Worm (Caenorhabditis elegans) whole organism, young adult: ENCODE results near the gene nhr-115.

ENCODE experiments used
- B0261.1 ChIP-seq: sonication (generic microtip); optimal IDR thresholded peaks from 2 replicates; lab custom pipeline; 2016; ENCODE audit warnings: mild to moderate bottlenecking, missing genetic modification characterization, moderate library complexity, missing compliant biosample characterization
- F10E7.11 ChIP-seq: sonication (generic microtip); optimal IDR thresholded peaks from 2 replicates; lab custom pipeline; 2017; ENCODE audit warnings: mild to moderate bottlenecking, missing genetic modification characterization, moderate library complexity, missing compliant biosample characterization
- F49E8.2 ChIP-seq: sonication (generic microtip); optimal IDR thresholded peaks from 3 replicates; lab custom pipeline; 2017; ENCODE audit warnings: missing genetic modification characterization, mild to moderate bottlenecking, missing compliant biosample characterization, antibody characterized with exemption, moderate library complexity; ENCODE audit not compliant: insufficient read depth
- Y53F4B.3 ChIP-seq: fragments of 200-800 bp; sonication (Bioruptor generic); IDR thresholded peaks from 2 replicates; pipeline ENCODE4 v1.3.6; 2022; ENCODE audit warnings: missing genetic modification reagents, missing genetic modification characterization, missing compliant biosample characterization
- Y79H2A.3 ChIP-seq: fragments of 200-800 bp; sonication (Bioruptor generic); conservative IDR thresholded peaks from 2 replicates; pipeline ENCODE4 v1.3.6; 2022; ENCODE audit warnings: missing genetic modification reagents, missing genetic modification characterization, missing compliant biosample characterization
- ama-1 ChIP-seq, 3 experiments: fragments of 150-350 bp in 1 of 3; sonication (generic microtip) in 2 of 3; optimal IDR thresholded peaks; 2 replicates each; lab custom pipeline; 2014 to 2018; ENCODE audit warnings: missing biosample characterization in 2 of 3, missing genetic modification characterization in 2 of 3, missing genetic modification reagents in 2 of 3
- aptf-2 ChIP-seq: fragments of 200-800 bp; sonication (Bioruptor generic); conservative IDR thresholded peaks from 2 replicates; pipeline ENCODE4 v1.3.6; 2022; ENCODE audit warnings: missing genetic modification reagents, missing genetic modification characterization, missing compliant biosample characterization
- attf-3 ChIP-seq: fragments of 200-800 bp; sonication (Bioruptor generic); conservative IDR thresholded peaks from 2 replicates; pipeline ENCODE4 v1.3.6; 2022; ENCODE audit warnings: missing genetic modification reagents, missing genetic modification characterization, missing compliant biosample characterization
- attf-5 ChIP-seq: fragments of 200-800 bp; sonication (Bioruptor generic); optimal IDR thresholded peaks from 2 replicates; lab custom pipeline; 2018; ENCODE audit warnings: mild to moderate bottlenecking, missing genetic modification characterization, missing compliant biosample characterization
- ccch-3 ChIP-seq: fragments of 200-800 bp; sonication (Bioruptor generic); optimal IDR thresholded peaks from 2 replicates; lab custom pipeline; 2018; ENCODE audit warnings: mild to moderate bottlenecking, missing genetic modification characterization, missing compliant biosample characterization
- cebp-1 ChIP-seq, 2 experiments: fragments of 200-800 bp in 1 of 2; sonication (Bioruptor generic) in 1 of 2; sonication (generic microtip) in 1 of 2; IDR thresholded peaks in 1 of 2; optimal IDR thresholded peaks in 1 of 2; 2 replicates each; pipeline versions ENCODE4 v1.3.6 to Lab custom; 2017 to 2022; ENCODE audit warnings: missing compliant biosample characterization in 2 of 2, missing genetic modification characterization in 2 of 2, mild to moderate bottlenecking in 1 of 2, missing genetic modification reagents in 1 of 2, moderate library complexity in 1 of 2
- die-1 ChIP-seq: sonication (generic microtip); optimal IDR thresholded peaks from 2 replicates; lab custom pipeline; 2016; ENCODE audit warnings: missing genotype, mild to moderate bottlenecking, missing genetic modification characterization, missing compliant biosample characterization
- efl-1 ChIP-seq: fragments of 150-350 bp; optimal IDR thresholded peaks from 2 replicates; lab custom pipeline; 2014; ENCODE audit warnings: missing biosample characterization, missing genetic modification reagents, missing genetic modification characterization
- egrh-3 ChIP-seq: fragments of 200-800 bp; sonication (Bioruptor generic); IDR thresholded peaks from 2 replicates; pipeline ENCODE4 v1.3.6; 2022; ENCODE audit warnings: missing genetic modification reagents, missing genetic modification characterization, missing compliant biosample characterization
- hmg-1.2 ChIP-seq: fragments of 200-800 bp; sonication (Bioruptor generic); IDR thresholded peaks from 2 replicates; pipeline ENCODE4 v1.3.6; 2022; ENCODE audit warnings: missing genetic modification reagents, missing genetic modification characterization, missing compliant biosample characterization
- hmg-20 ChIP-seq: fragments of 200-800 bp; sonication (Bioruptor generic); IDR thresholded peaks from 2 replicates; pipeline ENCODE4 v1.3.6; 2022; ENCODE audit warnings: missing genetic modification reagents, missing genetic modification characterization, missing compliant biosample characterization
- lin-26 ChIP-seq: fragments of 200-800 bp; sonication (Bioruptor generic); IDR thresholded peaks from 2 replicates; pipeline ENCODE4 v1.3.6; 2022; ENCODE audit warnings: missing genetic modification reagents, missing genetic modification characterization, missing compliant biosample characterization
- lin-35 ChIP-seq, 3 experiments: fragments of 150-350 bp in 2 of 3; sonication (generic microtip) in 1 of 3; optimal IDR thresholded peaks; 2 replicates each; lab custom pipeline; 2014 to 2018; ENCODE audit warnings: missing biosample characterization in 3 of 3, missing genetic modification characterization in 3 of 3, missing genetic modification reagents in 3 of 3
- lin-54 ChIP-seq: fragments of 200-800 bp; sonication (Bioruptor generic); optimal IDR thresholded peaks from 2 replicates; lab custom pipeline; 2018; ENCODE audit warnings: mild to moderate bottlenecking, missing genetic modification characterization, missing compliant biosample characterization
- lir-1 ChIP-seq: fragments of 200-800 bp; sonication (Bioruptor generic); conservative IDR thresholded peaks from 2 replicates; pipeline ENCODE4 v1.3.6; 2022; ENCODE audit warnings: missing genetic modification reagents, missing genetic modification characterization, missing compliant biosample characterization
- mel-28 ChIP-seq: sonication (generic microtip); optimal IDR thresholded peaks from 2 replicates; lab custom pipeline; 2016; ENCODE audit warnings: borderline replicate concordance, mild to moderate bottlenecking, missing genetic modification characterization, missing compliant biosample characterization
- nfyb-1 ChIP-seq: fragments of 200-800 bp; sonication (Bioruptor generic); IDR thresholded peaks from 2 replicates; pipeline ENCODE4 v1.3.6; 2022; ENCODE audit warnings: missing genetic modification reagents, missing genetic modification characterization, missing compliant biosample characterization
- nhr-27 ChIP-seq: fragments of 200-800 bp; sonication (Bioruptor generic); optimal IDR thresholded peaks from 2 replicates; lab custom pipeline; 2018; ENCODE audit warnings: mild to moderate bottlenecking, missing genetic modification characterization, moderate library complexity, missing compliant biosample characterization
- nhr-80 ChIP-seq: sonication (generic microtip); optimal IDR thresholded peaks from 2 replicates; lab custom pipeline; 2016; ENCODE audit warnings: missing genetic modification characterization, missing compliant biosample characterization
- rec-8 ChIP-seq, 2 experiments: sonication (generic microtip); optimal IDR thresholded peaks; 2 replicates each; lab custom pipeline; 2016; ENCODE audit warnings: mild to moderate bottlenecking in 2 of 2, missing genetic modification characterization in 2 of 2, missing genetic modification reagents in 2 of 2, missing genotype in 2 of 2, missing biosample characterization in 1 of 2, missing compliant biosample characterization in 1 of 2, moderate library complexity in 1 of 2
- snpc-1.1 ChIP-seq: sonication (generic microtip); optimal IDR thresholded peaks from 2 replicates; lab custom pipeline; 2017; ENCODE audit warnings: missing genetic modification characterization, mild to moderate bottlenecking, missing compliant biosample characterization, antibody characterized with exemption, moderate library complexity, missing genotype, missing genetic modification reagents; ENCODE audit not compliant: insufficient read depth
- snpc-1.3 ChIP-seq: sonication (generic microtip); optimal IDR thresholded peaks from 2 replicates; lab custom pipeline; 2017; ENCODE audit warnings: missing genetic modification characterization, mild to moderate bottlenecking, missing compliant biosample characterization, antibody characterized with exemption, moderate library complexity, missing genotype, missing genetic modification reagents; ENCODE audit not compliant: insufficient read depth
- xnd-1 ChIP-seq: sonication (generic microtip); optimal IDR thresholded peaks from 2 replicates; lab custom pipeline; 2016; ENCODE audit warnings: missing genotype, missing genetic modification reagents, missing genetic modification characterization, missing compliant biosample characterization
- zfh-2 ChIP-seq: fragments of 200-800 bp; sonication (Bioruptor generic); conservative IDR thresholded peaks from 2 replicates; pipeline ENCODE4 v1.3.6; 2022; ENCODE audit warnings: missing genetic modification reagents, missing genetic modification characterization, missing compliant biosample characterization
- zim-3 ChIP-seq: sonication (generic microtip); optimal IDR thresholded peaks from 2 replicates; lab custom pipeline; 2017; ENCODE audit warnings: mild to moderate bottlenecking, missing genetic modification characterization, moderate library complexity, missing compliant biosample characterization
- ztf-18 ChIP-seq: sonication (generic microtip); optimal IDR thresholded peaks from 2 replicates; lab custom pipeline; 2016; ENCODE audit warnings: missing genotype, mild to moderate bottlenecking, missing genetic modification characterization, missing compliant biosample characterization
- ztf-26 ChIP-seq: sonication (generic microtip); optimal IDR thresholded peaks from 2 replicates; lab custom pipeline; 2017; ENCODE audit warnings: missing genetic modification characterization, missing compliant biosample characterization

nhr-115 gene

DNA sequence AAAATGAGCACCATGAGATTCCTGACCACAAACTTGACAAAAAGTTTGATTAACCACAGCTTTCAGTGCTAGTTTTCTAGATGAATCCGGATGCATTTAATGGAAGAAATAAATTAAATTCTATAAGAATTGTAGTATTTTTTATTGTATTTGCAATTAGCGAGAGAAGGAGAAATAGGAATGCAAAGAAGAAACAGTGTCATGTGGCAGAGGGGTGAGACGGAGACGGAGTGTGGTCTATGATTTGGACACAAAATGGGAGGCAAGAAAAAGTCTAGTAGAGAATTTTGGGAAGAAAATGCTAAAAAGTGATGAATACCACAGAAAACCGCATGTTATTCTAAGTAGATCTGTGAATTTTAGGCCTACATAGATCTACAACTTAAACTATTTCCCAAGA lies 14.3 kb upstream of the nhr-115 start, which contains the start of gene nhr-59:
Gene nhr-59 (minus strand): TSS at position 214 of the 400 bp plus-strand sequence.
- no peak for TF ChIP-seq xnd-1 (tag; lab: Kevin White, UChicago)
- peak; percentile 33 for TF ChIP-seq nhr-80 (tag; lab: Kevin White, UChicago)

DNA sequence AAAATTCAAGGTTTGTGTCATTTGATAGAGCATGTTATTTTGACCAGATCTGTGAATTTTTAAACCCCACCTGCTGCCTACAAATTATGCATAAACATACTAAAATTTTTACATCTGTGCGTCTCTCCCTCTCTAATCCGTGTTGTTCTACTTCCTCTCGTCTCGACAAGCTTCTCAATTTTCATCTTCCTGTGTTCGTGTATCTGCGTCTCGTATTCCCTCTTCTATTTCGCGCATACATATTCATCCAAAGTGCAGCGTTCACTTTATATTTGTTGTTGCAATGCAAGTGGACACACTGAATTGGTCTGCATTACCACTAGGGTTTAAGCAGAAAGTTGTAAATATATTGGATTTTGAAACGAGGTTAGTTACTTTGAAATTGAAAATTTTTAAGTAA lies 13.8 kb upstream of the nhr-115 start, which contains the start of gene fbxa-137:
Gene fbxa-137 (plus strand): TSS at position 274 of the 400 bp plus-strand sequence.
- TF ChIP-seq Y53F4B.3 (GFP tag; lab: Robert Waterston, UW) (no peak), ztf-18 (tag; lab: Kevin White, UChicago) (no peak), ccch-3 (GFP tag; lab: Kevin White, UChicago) (no peak), lin-35 (GFP tag; optimal IDR thresholded peaks at IDR 0.05; lab: Kevin White, UChicago) (no peak), ztf-26 (tag; lab: Kevin White, UChicago) (no peak), F10E7.11 (tag; lab: Kevin White, UChicago) (no peak), die-1 (tag; lab: Kevin White, UChicago) (no peak), lin-26 (GFP tag; lab: Robert Waterston, UW) (no peak), F49E8.2 (tag; lab: Kevin White, UChicago) (no peak)

DNA sequence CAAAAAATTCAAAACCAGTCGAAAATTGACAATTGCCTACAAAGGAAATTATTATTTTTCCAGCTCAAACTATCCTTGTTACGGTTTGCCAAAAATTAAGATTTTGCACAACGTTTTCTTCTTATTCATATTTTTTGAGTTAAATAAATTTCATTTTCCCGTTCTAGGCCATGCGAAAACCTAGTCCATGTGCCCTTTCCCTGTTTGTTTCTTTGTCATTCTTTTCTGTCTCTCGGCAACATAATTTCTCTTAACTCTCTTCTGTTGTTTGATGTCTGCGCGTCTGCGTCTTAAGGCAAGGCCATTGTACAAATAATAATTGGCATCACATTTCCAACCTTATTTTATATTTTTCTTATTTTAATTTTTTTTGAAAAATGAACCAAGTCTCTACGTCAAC lies 10.8 kb upstream of the nhr-115 start, which contains the start of gene nhr-228:
Gene nhr-228 (plus strand): TSS at position 261 of the 400 bp plus-strand sequence.
- TF ChIP-seq attf-3: no peak
- peak; percentile 66 for TF ChIP-seq attf-5 (GFP tag; lab: Kevin White, UChicago)
- TF ChIP-seq zim-3 (tag; lab: Kevin White, UChicago): no peak
- no peak for TF ChIP-seq Y79H2A.3 (GFP tag; lab: Robert Waterston, UW)
- TF ChIP-seq cebp-1 (GFP tag; IDR thresholded peaks at IDR 0.05; lab: Robert Waterston, UW): no peak
- TF ChIP-seq cebp-1 (tag; optimal IDR thresholded peaks at IDR 0.05; lab: Kevin White, UChicago): peak; percentile 35
- TF ChIP-seq B0261.1: no peak
- TF ChIP-seq mel-28 (tag; lab: Kevin White, UChicago): no peak
- no peak for TF ChIP-seq lir-1 (GFP tag; lab: Robert Waterston, UW)
- no peak for TF ChIP-seq rec-8 (tag; optimal IDR thresholded peaks at IDR 0.05; lab: Kevin White, UChicago)
- TF ChIP-seq efl-1 (GFP tag; lab: Kevin White, UChicago): no peak
- TF ChIP-seq nfyb-1 (GFP tag; lab: Robert Waterston, UW): no peak
- no peak for TF ChIP-seq hmg-20
- peak; percentile 68 for TF ChIP-seq nhr-80 (tag; lab: Kevin White, UChicago)
- TF ChIP-seq hmg-1.2 (GFP tag; lab: Robert Waterston, UW): peak; percentile 70; the same call in 1 of the 2 replicates
- no peak for TF ChIP-seq egrh-3
- TF ChIP-seq ama-1 (optimal IDR thresholded peaks at IDR 0.05; lab: Kevin White, UChicago): no peak
- no peak for TF ChIP-seq ama-1 (GFP tag; optimal IDR thresholded peaks at IDR 0.05; lab: Kevin White, UChicago)

DNA sequence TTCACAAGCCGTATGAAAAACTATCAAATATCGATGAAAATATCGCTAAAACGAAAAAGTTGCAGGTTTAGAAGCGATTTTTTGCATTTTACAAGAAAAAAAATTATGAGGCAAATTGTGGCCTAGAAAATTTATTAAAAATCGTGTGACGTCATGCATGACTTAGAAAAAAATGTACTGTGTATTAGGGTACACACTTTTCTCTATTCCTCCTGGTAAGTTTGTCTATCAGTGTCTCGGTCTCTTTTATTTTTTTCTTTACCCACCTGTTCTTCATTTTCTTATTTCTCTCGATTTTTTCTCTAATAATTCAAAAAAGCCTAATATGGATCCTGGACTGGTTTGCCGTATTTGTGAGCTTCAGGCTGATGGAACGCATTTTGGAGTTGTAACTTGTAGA lies 7.2 kb upstream of the nhr-115 start, which contains the start of gene nhr-227:
Gene nhr-227 (plus strand): TSS at position 326 of the 400 bp plus-strand sequence.
- no peak for TF ChIP-seq aptf-2 (GFP tag; lab: Robert Waterston, UW)

DNA sequence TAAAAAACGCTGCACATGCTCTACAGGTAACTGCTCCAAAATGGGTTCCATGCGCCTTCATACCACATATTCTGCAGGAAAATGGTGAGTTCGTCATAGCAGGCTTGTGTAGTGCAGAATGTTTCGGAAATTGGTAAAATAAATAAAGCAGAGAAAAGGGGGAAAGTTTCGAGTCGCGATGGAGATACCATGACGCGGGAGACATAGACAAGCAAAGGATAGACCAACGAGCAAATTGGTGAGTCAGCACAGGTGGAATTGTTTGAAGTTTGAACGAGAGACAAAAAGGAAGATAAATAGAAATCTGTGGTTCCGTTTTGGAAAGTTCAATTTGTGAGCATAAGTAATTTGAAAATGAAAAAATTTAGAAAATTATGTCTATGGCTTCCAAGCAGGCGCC lies 2.0 kb upstream of the nhr-115 start, which contains the start of gene nhr-225:
Gene nhr-225 (minus strand): TSS at position 146 of the 400 bp plus-strand sequence.
- TF ChIP-seq snpc-1.1 (tag; lab: Kevin White, UChicago) (no peak), nfyb-1 (GFP tag; lab: Robert Waterston, UW) (no peak), zfh-2 (GFP tag; lab: Robert Waterston, UW) (no peak), snpc-1.3 (tag; lab: Kevin White, UChicago) (no peak), nhr-27 (no peak), lin-54 (GFP tag; lab: Kevin White, UChicago) (no peak)
